Worm (Caenorhabditis elegans) whole organism, L4 larva: ENCODE measurements around the gene F58F12.2.

Experiments used
- ZK337.2 ChIP-seq: fragments of 200-800 bp; sonication (Bioruptor generic); IDR thresholded peaks from 2 replicates; pipeline ENCODE4 v1.3.6; 2022; ENCODE audit warnings: missing genetic modification reagents, missing genetic modification characterization, missing compliant biosample characterization
- daf-16 ChIP-seq, 3 experiments: sonication (generic microtip); optimal IDR thresholded peaks; 2 replicates each; lab custom pipeline; 2016 to 2017; ENCODE audit warnings: missing genetic modification characterization in 3 of 3, missing genetic modification reagents in 3 of 3, mild to moderate bottlenecking in 2 of 3, missing compliant biosample characterization in 2 of 3, missing biosample characterization in 1 of 3, moderate library complexity in 1 of 3
- dmd-9 ChIP-seq: fragments of 200-800 bp; sonication (Bioruptor generic); IDR thresholded peaks from 2 replicates; pipeline ENCODE4 v1.3.6; 2022; ENCODE audit warnings: missing genetic modification reagents, missing genetic modification characterization, missing compliant biosample characterization
- gei-8 ChIP-seq: fragments of 200-800 bp; sonication (Bioruptor generic); optimal IDR thresholded peaks from 2 replicates; lab custom pipeline; 2018; ENCODE audit warnings: mild to moderate bottlenecking, missing genetic modification characterization, missing compliant biosample characterization
- nhr-77 ChIP-seq: fragments of 150-350 bp; optimal IDR thresholded peaks from 2 replicates; lab custom pipeline; 2014; ENCODE audit warnings: missing biosample characterization, missing genetic modification characterization

Gene F58F12.2

ce11 chrII:6339511-6339910 lies 48.3 kb downstream of the F58F12.2 start (continued):
- TF ChIP-seq dmd-9 (GFP tag; lab: Robert Waterston, UW), result no peak
- no peak for TF ChIP-seq ZK337.2
- no peak for TF ChIP-seq gei-8
- TF ChIP-seq daf-16 (GFP tag; optimal IDR thresholded peaks at IDR 0.05; lab: Kevin White, UChicago), result no peak
- TF ChIP-seq daf-16 (tag; optimal IDR thresholded peaks at IDR 0.05; lab: Kevin White, UChicago), result peak; percentile 59
- TF ChIP-seq nhr-77, result no peak
